Worm (Caenorhabditis elegans) whole organism, L1 larva: ENCODE data around the gene F40C5.2.

Experiments
- aly-2 ChIP-seq: fragments of 150-350 bp; optimal IDR thresholded peaks from 2 replicates; lab custom pipeline; 2014; ENCODE audit warnings: missing biosample characterization, missing genetic modification characterization
- ceh-82 ChIP-seq, 3 experiments: fragments of 150-350 bp in 1 of 3; sonication (generic microtip) in 2 of 3; optimal IDR thresholded peaks; 2 replicates each; lab custom pipeline; 2014 to 2017; ENCODE audit warnings: missing biosample characterization in 3 of 3, missing genetic modification characterization in 3 of 3
- isw-1 ChIP-seq: fragments of 200-800 bp; sonication (Bioruptor generic); IDR thresholded peaks from 2 replicates; pipeline ENCODE4 v1.3.6; 2022; ENCODE audit warnings: missing genetic modification characterization, missing compliant biosample characterization
- jun-1 ChIP-seq: fragments of 150-350 bp; optimal IDR thresholded peaks from 2 replicates; lab custom pipeline; 2014; ENCODE audit warnings: missing biosample characterization, missing genetic modification reagents, missing genetic modification characterization
- lin-13 ChIP-seq: fragments of 150-350 bp; optimal IDR thresholded peaks from 2 replicates; lab custom pipeline; 2014; ENCODE audit warnings: missing biosample characterization, missing genetic modification reagents, missing genetic modification characterization
- mep-1 ChIP-seq: fragments of 150-350 bp; optimal IDR thresholded peaks from 2 replicates; lab custom pipeline; 2014; ENCODE audit warnings: missing biosample characterization, missing genetic modification characterization
- nhr-12 ChIP-seq: sonication (generic microtip); optimal IDR thresholded peaks from 2 replicates; lab custom pipeline; 2017; ENCODE audit warnings: missing biosample characterization, missing genetic modification characterization
- nhr-85 ChIP-seq: sonication (generic microtip); peaks from one replicate; lab custom pipeline; 2016; ENCODE audit warnings: missing genetic modification characterization, inconsistent platforms, missing compliant biosample characterization
- pqm-1 ChIP-seq: sonication (generic microtip); optimal IDR thresholded peaks from 3 replicates; lab custom pipeline; 2017; ENCODE audit warnings: missing biosample characterization, missing genetic modification characterization
- tbx-2 ChIP-seq: sonication (generic microtip); optimal IDR thresholded peaks from 2 replicates; lab custom pipeline; 2016; ENCODE audit warnings: missing genetic modification characterization, missing compliant biosample characterization
- tlp-1 ChIP-seq: fragments of 150-350 bp; optimal IDR thresholded peaks from 2 replicates; lab custom pipeline; 2014; ENCODE audit warnings: missing biosample characterization, missing genetic modification characterization
- zag-1 ChIP-seq: fragments of 150-350 bp; optimal IDR thresholded peaks from 2 replicates; lab custom pipeline; 2014; ENCODE audit warnings: missing biosample characterization, missing genetic modification characterization
- ztf-11 ChIP-seq, 2 experiments: sonication (generic microtip); optimal IDR thresholded peaks; 2 replicates each; lab custom pipeline; 2016 to 2017; ENCODE audit warnings: missing genetic modification characterization in 2 of 2, missing biosample characterization in 1 of 2, missing compliant biosample characterization in 1 of 2

DNA sequence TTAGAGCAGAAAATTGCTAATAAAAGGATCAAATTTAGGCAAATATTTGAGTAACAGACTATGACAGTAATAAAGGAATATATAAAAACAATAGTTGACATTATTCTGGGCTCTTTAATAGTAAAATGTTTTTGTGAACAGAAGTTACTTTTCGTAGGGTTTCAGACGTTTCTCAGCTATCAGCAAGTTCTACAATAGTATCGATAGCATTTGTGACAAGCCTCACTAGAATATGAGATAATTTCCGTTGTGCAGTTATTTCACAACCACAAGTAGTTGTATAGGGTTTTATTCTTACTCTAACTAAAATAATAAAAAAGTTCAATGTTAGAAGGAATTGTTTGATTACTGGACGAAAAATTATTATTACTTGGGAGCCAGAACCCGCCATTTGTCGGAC lies 24.3 kb upstream of the F40C5.2 start, which contains the start of gene srbc-68:
- TF ChIP-seq nhr-12 (no peak), jun-1 (tag; lab: Kevin White, UChicago) (no peak), tbx-2 (tag; lab: Kevin White, UChicago) (no peak), tlp-1 (tag; lab: Kevin White, UChicago) (no peak), ceh-82 (tag; optimal IDR thresholded peaks at IDR 0.05; lab: Kevin White, UChicago) (no peak), zag-1 (no peak), ztf-11 (tag; optimal IDR thresholded peaks at IDR 0.05; lab: Kevin White, UChicago) (no peak), mep-1 (tag; lab: Kevin White, UChicago) (no peak), lin-13 (GFP tag; lab: Kevin White, UChicago) (no peak), nhr-85 (no peak), isw-1 (GFP tag; lab: Robert Waterston, UW) (no peak), aly-2 (tag; lab: Kevin White, UChicago) (no peak), pqm-1 (tag; lab: Kevin White, UChicago) (no peak)
